Worm (Caenorhabditis elegans) whole organism, young adult: ENCODE results near the gene nduf-9.

Source experiments
- C06A6.2 ChIP-seq: fragments of 200-800 bp; sonication (Bioruptor generic); conservative IDR thresholded peaks from 2 replicates; pipeline ENCODE4 v1.3.6; 2022; ENCODE audit warnings: missing genetic modification characterization, missing compliant biosample characterization
- F10E7.11 ChIP-seq: sonication (generic microtip); optimal IDR thresholded peaks from 2 replicates; lab custom pipeline; 2017; ENCODE audit warnings: mild to moderate bottlenecking, missing genetic modification characterization, moderate library complexity, missing compliant biosample characterization
- F37B4.10 ChIP-seq: fragments of 200-800 bp; sonication (Bioruptor generic); IDR thresholded peaks from 2 replicates; pipeline ENCODE4 v1.3.6; 2022; ENCODE audit warnings: missing genetic modification characterization, missing compliant biosample characterization
- F39B2.1 ChIP-seq: fragments of 200-800 bp; sonication (Bioruptor generic); IDR thresholded peaks from 2 replicates; pipeline ENCODE4 v1.3.6; 2022; ENCODE audit warnings: missing genetic modification reagents, missing genetic modification characterization, missing compliant biosample characterization
- F52B5.7 ChIP-seq: sonication (generic microtip); optimal IDR thresholded peaks from 2 replicates; lab custom pipeline; 2016; ENCODE audit warnings: mild to moderate bottlenecking, missing genetic modification characterization, missing compliant biosample characterization
- K11D2.4 ChIP-seq: fragments of 200-800 bp; sonication (Bioruptor generic); IDR thresholded peaks from 2 replicates; pipeline ENCODE4 v1.3.6; 2022; ENCODE audit warnings: missing genetic modification reagents, missing genetic modification characterization, missing compliant biosample characterization
- K12H6.12 ChIP-seq: fragments of 200-800 bp; sonication (Bioruptor generic); optimal IDR thresholded peaks from 2 replicates; lab custom pipeline; 2018; ENCODE audit warnings: mild to moderate bottlenecking, missing genetic modification characterization, missing compliant biosample characterization
- Y95B8A.8 ChIP-seq: fragments of 200-800 bp; sonication (Bioruptor generic); IDR thresholded peaks from 2 replicates; pipeline ENCODE4 v1.3.6; 2022; ENCODE audit warnings: missing genetic modification reagents, missing genetic modification characterization, missing compliant biosample characterization
- aptf-3 ChIP-seq: fragments of 200-800 bp; sonication (Bioruptor generic); IDR thresholded peaks from 2 replicates; pipeline ENCODE4 v1.3.6; 2022; ENCODE audit warnings: missing genetic modification characterization, missing compliant biosample characterization
- atf-7 ChIP-seq: sonication (generic microtip); optimal IDR thresholded peaks from 2 replicates; lab custom pipeline; 2017; ENCODE audit warnings: mild to moderate bottlenecking, missing genetic modification characterization, missing compliant biosample characterization
- attf-6 ChIP-seq: fragments of 200-800 bp; sonication (Bioruptor generic); IDR thresholded peaks from 2 replicates; pipeline ENCODE4 v1.3.6; 2022; ENCODE audit warnings: missing genetic modification reagents, missing genetic modification characterization, missing compliant biosample characterization
- bed-2 ChIP-seq: fragments of 200-800 bp; sonication (Bioruptor generic); IDR thresholded peaks from 2 replicates; pipeline ENCODE4 v1.3.6; 2022; ENCODE audit warnings: missing genetic modification reagents, missing genetic modification characterization, missing compliant biosample characterization
- ccch-3 ChIP-seq: fragments of 200-800 bp; sonication (Bioruptor generic); optimal IDR thresholded peaks from 2 replicates; lab custom pipeline; 2018; ENCODE audit warnings: mild to moderate bottlenecking, missing genetic modification characterization, missing compliant biosample characterization
- cebp-2 ChIP-seq: fragments of 200-800 bp; sonication (Bioruptor generic); IDR thresholded peaks from 2 replicates; pipeline ENCODE4 v1.3.6; 2022; ENCODE audit warnings: missing genetic modification characterization, missing compliant biosample characterization
- ceh-79 ChIP-seq: sonication (generic microtip); optimal IDR thresholded peaks from 2 replicates; lab custom pipeline; 2017; ENCODE audit warnings: mild to moderate bottlenecking, missing genetic modification characterization, missing compliant biosample characterization
- chd-7 ChIP-seq: sonication (generic microtip); optimal IDR thresholded peaks from 2 replicates; lab custom pipeline; 2016; ENCODE audit warnings: mild to moderate bottlenecking, missing genetic modification characterization, moderate library complexity, missing compliant biosample characterization
- dpl-1 ChIP-seq: fragments of 150-350 bp; optimal IDR thresholded peaks from 2 replicates; lab custom pipeline; 2014; ENCODE audit warnings: missing biosample characterization, missing genetic modification reagents, missing genetic modification characterization
- egl-44 ChIP-seq: fragments of 200-800 bp; sonication (Bioruptor generic); IDR thresholded peaks from 2 replicates; pipeline ENCODE4 v1.3.6; 2022; ENCODE audit warnings: missing genetic modification reagents, missing genetic modification characterization, missing compliant biosample characterization
- egrh-3 ChIP-seq: fragments of 200-800 bp; sonication (Bioruptor generic); IDR thresholded peaks from 2 replicates; pipeline ENCODE4 v1.3.6; 2022; ENCODE audit warnings: missing genetic modification reagents, missing genetic modification characterization, missing compliant biosample characterization
- hmg-1.2 ChIP-seq: fragments of 200-800 bp; sonication (Bioruptor generic); IDR thresholded peaks from 2 replicates; pipeline ENCODE4 v1.3.6; 2022; ENCODE audit warnings: missing genetic modification reagents, missing genetic modification characterization, missing compliant biosample characterization
- lin-35 ChIP-seq, 3 experiments: fragments of 150-350 bp in 2 of 3; sonication (generic microtip) in 1 of 3; optimal IDR thresholded peaks; 2 replicates each; lab custom pipeline; 2014 to 2018; ENCODE audit warnings: missing biosample characterization in 3 of 3, missing genetic modification characterization in 3 of 3, missing genetic modification reagents in 3 of 3
- madf-6 ChIP-seq: fragments of 200-800 bp; sonication (Bioruptor generic); IDR thresholded peaks from 2 replicates; pipeline ENCODE4 v1.3.6; 2022; ENCODE audit warnings: missing genetic modification reagents, missing genetic modification characterization, missing compliant biosample characterization
- mxl-1 ChIP-seq: sonication (generic microtip); optimal IDR thresholded peaks from 2 replicates; lab custom pipeline; 2016; ENCODE audit warnings: missing genetic modification characterization, missing compliant biosample characterization
- nfyb-1 ChIP-seq: fragments of 200-800 bp; sonication (Bioruptor generic); IDR thresholded peaks from 2 replicates; pipeline ENCODE4 v1.3.6; 2022; ENCODE audit warnings: missing genetic modification reagents, missing genetic modification characterization, missing compliant biosample characterization
- nhr-120 ChIP-seq: fragments of 200-800 bp; sonication (Bioruptor generic); IDR thresholded peaks from 2 replicates; pipeline ENCODE4 v1.3.6; 2022; ENCODE audit warnings: missing genetic modification characterization, missing compliant biosample characterization
- nhr-90 ChIP-seq: sonication (generic microtip); optimal IDR thresholded peaks from 2 replicates; lab custom pipeline; 2016; ENCODE audit warnings: missing genotype, mild to moderate bottlenecking, missing genetic modification characterization, missing compliant biosample characterization
- pbrm-1 ChIP-seq: fragments of 200-800 bp; sonication (Bioruptor generic); IDR thresholded peaks from 2 replicates; pipeline ENCODE4 v1.3.6; 2022; ENCODE audit warnings: missing genetic modification reagents, missing genetic modification characterization, missing compliant biosample characterization
- pha-4 ChIP-seq: fragments of 150-350 bp; sonication (generic microtip); optimal IDR thresholded peaks from 2 replicates; lab custom pipeline; 2014; ENCODE audit warnings: missing biosample characterization, missing genetic modification reagents, missing genetic modification characterization
- repo-1 ChIP-seq: sonication (generic microtip); optimal IDR thresholded peaks from 2 replicates; lab custom pipeline; 2017; ENCODE audit warnings: mild to moderate bottlenecking, missing genetic modification characterization, missing compliant biosample characterization
- snpc-1.1 ChIP-seq: sonication (generic microtip); optimal IDR thresholded peaks from 2 replicates; lab custom pipeline; 2017; ENCODE audit warnings: missing genetic modification characterization, mild to moderate bottlenecking, missing compliant biosample characterization, antibody characterized with exemption, moderate library complexity, missing genotype, missing genetic modification reagents; ENCODE audit not compliant: insufficient read depth
- snpc-3.4 ChIP-seq: sonication (generic microtip); optimal IDR thresholded peaks from 2 replicates; lab custom pipeline; 2017; ENCODE audit warnings: missing genetic modification characterization, mild to moderate bottlenecking, missing compliant biosample characterization, antibody characterized with exemption, moderate library complexity, missing genotype, missing genetic modification reagents
- snpc-4 ChIP-seq, 5 experiments: fragments of 150-350 bp in 1 of 5; sonication (generic microtip) in 4 of 5; optimal IDR thresholded peaks; 2 replicates each; lab custom pipeline; 2014 to 2018; ENCODE audit warnings: missing genetic modification characterization in 5 of 5, missing biosample characterization in 3 of 5, antibody characterized with exemption in 2 of 5, mild to moderate bottlenecking in 2 of 5, missing compliant biosample characterization in 2 of 5, missing genotype in 2 of 5, moderate library complexity in 2 of 5, missing genetic modification reagents in 1 of 5
- tbx-9 ChIP-seq: sonication (generic microtip); optimal IDR thresholded peaks from 2 replicates; lab custom pipeline; 2016; ENCODE audit warnings: borderline replicate concordance, missing genetic modification characterization, inconsistent platforms, missing compliant biosample characterization
- zfh-2 ChIP-seq: fragments of 200-800 bp; sonication (Bioruptor generic); conservative IDR thresholded peaks from 2 replicates; pipeline ENCODE4 v1.3.6; 2022; ENCODE audit warnings: missing genetic modification reagents, missing genetic modification characterization, missing compliant biosample characterization
- ztf-18 ChIP-seq: sonication (generic microtip); optimal IDR thresholded peaks from 2 replicates; lab custom pipeline; 2016; ENCODE audit warnings: missing genotype, mild to moderate bottlenecking, missing genetic modification characterization, missing compliant biosample characterization
- ztf-3 ChIP-seq: fragments of 200-800 bp; sonication (Bioruptor generic); optimal IDR thresholded peaks from 2 replicates; lab custom pipeline; 2018; ENCODE audit warnings: mild to moderate bottlenecking, missing genetic modification characterization, missing compliant biosample characterization

nduf-9 gene

ce11 chrIII:3240893-3241292 lies 7.5 kb downstream of the nduf-9 start:
- no peak for TF ChIP-seq mxl-1
- no peak for TF ChIP-seq ceh-79
- no peak for TF ChIP-seq cebp-2
- TF ChIP-seq nhr-90: no peak
- no peak for TF ChIP-seq dpl-1 (GFP tag; lab: Kevin White, UChicago)
- no peak for TF ChIP-seq egl-44 (GFP tag; lab: Robert Waterston, UW)
- no peak for TF ChIP-seq C06A6.2 (GFP tag; lab: Robert Waterston, UW)
- no peak for TF ChIP-seq snpc-1.1
- no peak for TF ChIP-seq ccch-3
- TF ChIP-seq repo-1 (tag; lab: Kevin White, UChicago): no peak
- TF ChIP-seq K11D2.4 (GFP tag; lab: Robert Waterston, UW): no peak
- no peak for TF ChIP-seq pha-4
- TF ChIP-seq bed-2: no peak
- TF ChIP-seq F39B2.1 (GFP tag; lab: Robert Waterston, UW): no peak

ce11 chrIII:3232650-3233152 lies 15.7 kb downstream of the nduf-9 start, which contains the start of gene Y53G8AL.1:
TSS of gene Y53G8AL.1 (plus strand) at chrIII:3233102.
- TF ChIP-seq Y95B8A.8 (GFP tag; lab: Robert Waterston, UW) (no peak), hmg-1.2 (GFP tag; lab: Robert Waterston, UW) (no peak), egrh-3 (GFP tag; lab: Robert Waterston, UW) (peak; percentile 19; the same call in 1 of the 2 replicates), zfh-2 (GFP tag; lab: Robert Waterston, UW) (peak; percentile 74)
- TF ChIP-seq, all 124 proteins: peak for 2

ce11 chrIII:3224102-3224501 lies 24.3 kb downstream of the nduf-9 start:
- TF ChIP-seq tbx-9: no peak
- no peak for TF ChIP-seq lin-35 (GFP tag; optimal IDR thresholded peaks at IDR 0.05; lab: Kevin White, UChicago)
- TF ChIP-seq C06A6.2 (GFP tag; lab: Robert Waterston, UW): no peak
- no peak for TF ChIP-seq aptf-3
- TF ChIP-seq madf-6 (GFP tag; lab: Robert Waterston, UW): no peak
- TF ChIP-seq atf-7: no peak
- no peak for TF ChIP-seq F10E7.11 (tag; lab: Kevin White, UChicago)
- TF ChIP-seq snpc-3.4: no peak
- no peak for TF ChIP-seq F52B5.7
- no peak for TF ChIP-seq ceh-79
- no peak for TF ChIP-seq snpc-4 (GFP tag; optimal IDR thresholded peaks at IDR 0.05; lab: Kevin White, UChicago)
- no peak for TF ChIP-seq snpc-4 (tag; optimal IDR thresholded peaks at IDR 0.05; lab: Kevin White, UChicago)
- TF ChIP-seq nhr-120 (GFP tag; lab: Robert Waterston, UW): no peak

ce11 chrIII:3222707-3223106 lies 25.7 kb downstream of the nduf-9 start:
- TF ChIP-seq hmg-1.2 (GFP tag; lab: Robert Waterston, UW) (peak; percentile 78), egrh-3 (GFP tag; lab: Robert Waterston, UW) (0 out of 2 replicates have a peak, but pooled peaks have one; percentile 17), ztf-3 (GFP tag; lab: Kevin White, UChicago) (no peak), attf-6 (GFP tag; lab: Robert Waterston, UW) (no peak), chd-7 (no peak)

- 0 out of 2 replicates have a peak, but pooled peaks have one; percentile 14 for TF ChIP-seq pbrm-1
- TF ChIP-seq hmg-1.2 (GFP tag; lab: Robert Waterston, UW): peak; percentile 73
- 0 out of 2 replicates have a peak, but pooled peaks have one; percentile 16 for TF ChIP-seq nfyb-1 (GFP tag; lab: Robert Waterston, UW)
- TF ChIP-seq K12H6.12 (tag; lab: Kevin White, UChicago): peak; percentile 19
- TF ChIP-seq ztf-18 (tag; lab: Kevin White, UChicago): no peak
- no peak for TF ChIP-seq F37B4.10 (GFP tag; lab: Robert Waterston, UW)
Measured at ce11 chrIII:3220287-3220686, 28.1 kb downstream of the nduf-9 start.
